Fruit fly (Drosophila melanogaster) whole organism, embryonic: ENCODE results near the gene CG5399.

Experiments
- ATbp ChIP-seq: fragments of 200-800 bp; sonication (Bioruptor generic); optimal IDR thresholded peaks from 2 replicates; lab custom pipeline; 2017; ENCODE audit warnings: missing biosample characterization, mild to moderate bottlenecking, missing genetic modification characterization, missing genetic modification reagents
- Bdp1 ChIP-seq: fragments of 200-800 bp; sonication (Bioruptor generic); optimal IDR thresholded peaks from 3 replicates; lab custom pipeline; 2016; ENCODE audit warnings: missing biosample characterization, missing genetic modification characterization
- BtbVII ChIP-seq: fragments of 200-800 bp; sonication (Bioruptor generic); optimal IDR thresholded peaks from 3 replicates; lab custom pipeline; 2017; ENCODE audit warnings: missing biosample characterization, mild to moderate bottlenecking, missing genetic modification characterization
- Bteb2 ChIP-seq: fragments of 200-800 bp; sonication (Bioruptor generic); optimal IDR thresholded peaks from 2 replicates; lab custom pipeline; 2016; ENCODE audit warnings: missing biosample characterization, missing genetic modification characterization
- CG10147 ChIP-seq: fragments of 200-800 bp; sonication (Bioruptor generic); optimal IDR thresholded peaks from 2 replicates; lab custom pipeline; 2019; ENCODE audit warnings: missing biosample characterization, mild to moderate bottlenecking, missing genetic modification characterization, moderate library complexity
- CG10979 ChIP-seq: fragments of 200-800 bp; sonication (Bioruptor generic); optimal IDR thresholded peaks from 2 replicates; lab custom pipeline; 2018; ENCODE audit warnings: missing biosample characterization, mild to moderate bottlenecking, missing genetic modification characterization, moderate library complexity
- CG11504 ChIP-seq: fragments of 200-800 bp; sonication (Bioruptor generic); optimal IDR thresholded peaks from 3 replicates; lab custom pipeline; 2019; ENCODE audit warnings: missing biosample characterization, mild to moderate bottlenecking, missing genetic modification characterization, moderate library complexity
- CG11696 ChIP-seq: fragments of 200-800 bp; sonication (Bioruptor generic); IDR thresholded peaks from 2 replicates; pipeline ENCODE4 v1.3.6; 2022; ENCODE audit warnings: missing biosample characterization, missing genetic modification characterization
- CG12391 ChIP-seq: fragments of 200-800 bp; sonication (Bioruptor generic); optimal IDR thresholded peaks from 3 replicates; lab custom pipeline; 2018; ENCODE audit warnings: missing biosample characterization, mild to moderate bottlenecking, missing genetic modification characterization, moderate library complexity
- CG12769 ChIP-seq: fragments of 200-800 bp; sonication (Bioruptor generic); optimal IDR thresholded peaks from 2 replicates; lab custom pipeline; 2019; ENCODE audit warnings: missing biosample characterization, mild to moderate bottlenecking, missing genetic modification characterization, moderate library complexity
- CG14710 ChIP-seq: fragments of 200-800 bp; sonication (Bioruptor generic); optimal IDR thresholded peaks from 3 replicates; lab custom pipeline; 2019; ENCODE audit warnings: missing biosample characterization, mild to moderate bottlenecking, missing genetic modification characterization, moderate library complexity
- CG15601 ChIP-seq: fragments of 200-800 bp; sonication (Bioruptor generic); optimal IDR thresholded peaks from 3 replicates; lab custom pipeline; 2019; ENCODE audit warnings: missing biosample characterization, mild to moderate bottlenecking, missing genetic modification characterization, moderate library complexity
- CG15696 ChIP-seq: fragments of 200-800 bp; sonication (Bioruptor generic); optimal IDR thresholded peaks from 2 replicates; lab custom pipeline; 2019; ENCODE audit warnings: missing biosample characterization, mild to moderate bottlenecking, missing genetic modification characterization, moderate library complexity
- CG16813 ChIP-seq: fragments of 200-800 bp; sonication (Bioruptor generic); IDR thresholded peaks from 3 replicates; pipeline ENCODE4 v1.3.6; 2022; ENCODE audit warnings: missing biosample characterization, missing genetic modification characterization; ENCODE audit not compliant: partially characterized antibody
- CG17385 ChIP-seq: fragments of 200-800 bp; sonication (Bioruptor generic); optimal IDR thresholded peaks from 3 replicates; lab custom pipeline; 2018; ENCODE audit warnings: missing biosample characterization, mild to moderate bottlenecking, missing genetic modification characterization
- CG18262 ChIP-seq: fragments of 200-800 bp; optimal IDR thresholded peaks from 3 replicates; lab custom pipeline; 2019; ENCODE audit warnings: missing biosample characterization, mild to moderate bottlenecking, missing genetic modification characterization, moderate library complexity
- CG18599 ChIP-seq: fragments of 200-800 bp; sonication (Bioruptor generic); optimal IDR thresholded peaks from 3 replicates; lab custom pipeline; 2017; ENCODE audit warnings: missing biosample characterization, missing genetic modification characterization, mild to moderate bottlenecking, moderate library complexity, missing genetic modification reagents
- CG2202 ChIP-seq: fragments of 200-800 bp; sonication (Bioruptor generic); optimal IDR thresholded peaks from 2 replicates; lab custom pipeline; 2018; ENCODE audit warnings: missing biosample characterization, mild to moderate bottlenecking, missing genetic modification characterization
- CG30431 ChIP-seq: fragments of 200-800 bp; sonication (Bioruptor generic); optimal IDR thresholded peaks from 2 replicates; lab custom pipeline; 2017; ENCODE audit warnings: missing biosample characterization, missing genetic modification characterization
- CG4360 ChIP-seq: fragments of 200-800 bp; sonication (Bioruptor generic); IDR thresholded peaks from 2 replicates; pipeline ENCODE4 v1.3.6; 2022; ENCODE audit warnings: missing biosample characterization, missing genetic modification characterization
- CHES-1-like ChIP-seq: fragments of 200-800 bp; sonication (Bioruptor generic); optimal IDR thresholded peaks from 2 replicates; lab custom pipeline; 2016; ENCODE audit warnings: missing biosample characterization, missing genetic modification characterization
- D19B ChIP-seq: fragments of 200-800 bp; sonication (Bioruptor generic); optimal IDR thresholded peaks from 2 replicates; lab custom pipeline; 2017; ENCODE audit warnings: missing biosample characterization, mild to moderate bottlenecking, missing genetic modification characterization
- Dbx ChIP-seq: fragments of 200-800 bp; sonication (Bioruptor generic); IDR thresholded peaks from 3 replicates; pipeline ENCODE4 v1.3.6; 2022; ENCODE audit warnings: missing biosample characterization, missing genetic modification characterization
- Dll ChIP-seq: fragments of 200-800 bp; sonication (Bioruptor generic); IDR thresholded peaks from 4 replicates; pipeline ENCODE4 v1.3.6; 2022; ENCODE audit warnings: missing biosample characterization, missing genetic modification characterization; ENCODE audit not compliant: partially characterized antibody
- GATAe ChIP-seq: fragments of 200-800 bp; sonication (Bioruptor generic); conservative IDR thresholded peaks from 2 replicates; pipeline ENCODE4 v1.3.6; 2022; ENCODE audit warnings: missing biosample characterization, missing genetic modification characterization
- H15 ChIP-seq: fragments of 200-800 bp; sonication (Bioruptor generic); IDR thresholded peaks from 3 replicates; pipeline ENCODE4 v1.3.6; 2022; ENCODE audit warnings: missing biosample characterization, missing genetic modification characterization
- Kr ChIP-seq: fragments of 200-800 bp; sonication (Bioruptor generic); optimal IDR thresholded peaks from 2 replicates; lab custom pipeline; 2017; ENCODE audit warnings: missing biosample characterization, mild to moderate bottlenecking, missing genetic modification characterization
- Med ChIP-seq: fragments of 200-800 bp; sonication (Bioruptor generic); peaks from one replicate; lab custom pipeline; 2016; ENCODE audit warnings: missing biosample characterization, missing genetic modification characterization, mild to moderate bottlenecking, inconsistent platforms, moderate library complexity
- Ssrp ChIP-seq: fragments of 200-800 bp; sonication (Bioruptor generic); optimal IDR thresholded peaks from 2 replicates; lab custom pipeline; 2018; ENCODE audit warnings: missing biosample characterization, mild to moderate bottlenecking, missing genetic modification characterization, moderate library complexity
- cato ChIP-seq: fragments of 200-800 bp; sonication (Bioruptor generic); optimal IDR thresholded peaks from 2 replicates; lab custom pipeline; 2016; ENCODE audit warnings: missing biosample characterization, missing genetic modification characterization, borderline replicate concordance
- ci ChIP-seq: fragments of 200-800 bp; sonication (Bioruptor generic); IDR thresholded peaks from 3 replicates; pipeline ENCODE4 v1.3.6; 2022; ENCODE audit warnings: missing biosample characterization, missing genetic modification characterization
- emc ChIP-seq: fragments of 200-800 bp; sonication (Bioruptor generic); optimal IDR thresholded peaks from 2 replicates; lab custom pipeline; 2016; ENCODE audit warnings: missing biosample characterization, missing genetic modification characterization
- fd3F ChIP-seq: fragments of 200-800 bp; sonication (Bioruptor generic); optimal IDR thresholded peaks from 2 replicates; lab custom pipeline; 2018; ENCODE audit warnings: missing biosample characterization, mild to moderate bottlenecking, missing genetic modification characterization, moderate library complexity
- fru ChIP-seq: fragments of >200 bp; optimal IDR thresholded peaks from 2 replicates; lab custom pipeline; 2017
- ftz-f1 ChIP-seq: fragments of 200-800 bp; sonication (Bioruptor generic); optimal IDR thresholded peaks from 2 replicates; lab custom pipeline; 2016; ENCODE audit warnings: missing biosample characterization, missing genetic modification characterization
- gcm ChIP-seq: fragments of 200-800 bp; sonication (Bioruptor generic); optimal IDR thresholded peaks from 2 replicates; lab custom pipeline; 2019; ENCODE audit warnings: missing biosample characterization, mild to moderate bottlenecking, missing genetic modification characterization, moderate library complexity
- hkb ChIP-seq, 2 experiments: fragments of 200-800 bp in 1 of 2; fragments of >200 bp in 1 of 2; sonication (Bioruptor generic) in 1 of 2; IDR thresholded peaks in 1 of 2; optimal IDR thresholded peaks in 1 of 2; 2 replicates each; pipeline versions ENCODE4 v1.3.6 to Lab custom; 2017 to 2022; ENCODE audit warnings: missing biosample characterization in 1 of 2, missing genetic modification characterization in 1 of 2
- lmd ChIP-seq: fragments of 200-800 bp; sonication (Bioruptor generic); IDR thresholded peaks from 2 replicates; pipeline ENCODE4 v1.3.6; 2022; ENCODE audit warnings: missing biosample characterization, missing genetic modification characterization
- luna ChIP-seq: fragments of 200-800 bp; sonication (Bioruptor generic); optimal IDR thresholded peaks from 2 replicates; lab custom pipeline; 2016; ENCODE audit warnings: missing biosample characterization, missing genetic modification characterization
- onecut ChIP-seq: fragments of 200-800 bp; sonication (Bioruptor generic); IDR thresholded peaks from 2 replicates; pipeline ENCODE4 v1.3.6; 2022; ENCODE audit warnings: missing biosample characterization, missing genetic modification characterization
- pan ChIP-seq, 4 experiments: fragments of >200 bp in 3 of 4; fragments of 200-800 bp in 1 of 4; sonication (Bioruptor generic) in 1 of 4; optimal IDR thresholded peaks in 3 of 4; IDR thresholded peaks in 1 of 4; 2 replicates each; pipeline versions ENCODE4 v1.3.6 to Lab custom; 2017 to 2022; ENCODE audit warnings: missing biosample characterization in 2 of 4, missing genetic modification characterization in 2 of 4, mixed read lengths in 1 of 4
- pita ChIP-seq: fragments of 200-800 bp; sonication (Bioruptor generic); optimal IDR thresholded peaks from 2 replicates; lab custom pipeline; 2017; ENCODE audit warnings: missing biosample characterization, mild to moderate bottlenecking, missing genetic modification characterization
- pros ChIP-seq: fragments of 200-800 bp; sonication (Bioruptor generic); optimal IDR thresholded peaks from 3 replicates; lab custom pipeline; 2019; ENCODE audit warnings: missing biosample characterization, mild to moderate bottlenecking, missing genetic modification characterization, moderate library complexity
- scrt ChIP-seq: fragments of 200-800 bp; sonication (Bioruptor generic); optimal IDR thresholded peaks from 2 replicates; lab custom pipeline; 2018; ENCODE audit warnings: missing biosample characterization, mild to moderate bottlenecking, missing genetic modification characterization, moderate library complexity
- sim ChIP-seq: fragments of 200-800 bp; sonication (Bioruptor generic); IDR thresholded peaks from 2 replicates; pipeline ENCODE4 v1.3.6; 2022; ENCODE audit warnings: missing biosample characterization, missing genetic modification characterization
- sima ChIP-seq: fragments of 200-800 bp; sonication (Bioruptor generic); optimal IDR thresholded peaks from 2 replicates; lab custom pipeline; 2016; ENCODE audit warnings: missing biosample characterization, missing genetic modification characterization
- stwl ChIP-seq: fragments of 200-800 bp; sonication (Bioruptor generic); optimal IDR thresholded peaks from 3 replicates; lab custom pipeline; 2018; ENCODE audit warnings: missing biosample characterization, mild to moderate bottlenecking, missing genetic modification characterization, moderate library complexity
- toy ChIP-seq: fragments of 200-800 bp; sonication (Bioruptor generic); IDR thresholded peaks from 2 replicates; pipeline ENCODE4 v1.3.6; 2022; ENCODE audit warnings: missing biosample characterization, missing genetic modification characterization
- twi ChIP-seq: fragments of 200-800 bp; optimal IDR thresholded peaks from 2 replicates; lab custom pipeline; 2019; ENCODE audit warnings: missing biosample characterization, mild to moderate bottlenecking, missing genetic modification characterization, moderate library complexity

CG5399 gene

dm6 chr3R:15666900-15667507, 28.0 kb upstream of the CG5399 start:
- TF ChIP-seq onecut (GFP tag; lab: Robert Waterston, UW) (0 out of 2 replicates have a peak, but pooled peaks have one; percentile 11), pros (GFP tag; lab: Kevin White, UChicago) (no peak), CG10147 (GFP tag; lab: Kevin White, UChicago) (no peak), Bdp1 (GFP tag; lab: Kevin White, UChicago) (no peak), D19B (GFP tag; lab: Kevin White, UChicago) (no peak), pita (GFP tag; lab: Kevin White, UChicago) (no peak), CG18599 (GFP tag; lab: Kevin White, UChicago) (no peak), CHES-1-like (no peak), lmd (no peak), stwl (tag; lab: Kevin White, UChicago) (no peak), CG12769 (no peak), CG4360 (GFP tag; lab: Robert Waterston, UW) (no peak), emc (GFP tag; lab: Kevin White, UChicago) (no peak), luna (GFP tag; lab: Kevin White, UChicago) (no peak), Bteb2 (no peak), cato (GFP tag; lab: Kevin White, UChicago) (no peak), Kr (GFP tag; lab: Kevin White, UChicago) (peak; percentile 0), Dbx (no peak), CG15696 (tag; lab: Kevin White, UChicago) (peak; percentile 60), Med (GFP tag; lab: Kevin White, UChicago) (peak; percentile 73), CG16813 (GFP tag; lab: Robert Waterston, UW) (no peak), toy (GFP tag; lab: Robert Waterston, UW) (no peak), BtbVII (no peak), CG12391 (tag; lab: Kevin White, UChicago) (no peak), Ssrp (tag; lab: Kevin White, UChicago) (no peak), GATAe (GFP tag; lab: Robert Waterston, UW) (no peak), CG18262 (tag; lab: Kevin White, UChicago) (no peak), fd3F (GFP tag; lab: Kevin White, UChicago) (no peak), fru (lab: Kevin White, UChicago) (no peak), CG30431 (GFP tag; lab: Kevin White, UChicago) (no peak), CG14710 (peak; percentile 2), sim (GFP tag; lab: Robert Waterston, UW) (no peak), pan (optimal IDR thresholded peaks at IDR 0.05; lab: Kevin White, UChicago) (no peak), pan (GFP tag; optimal IDR thresholded peaks at IDR 0.05 in 1 of 2, IDR thresholded peaks at IDR 0.05 in 1 of 2) (peak in 1 of 2 experiments; percentile 9), scrt (no peak), ci (GFP tag; lab: Robert Waterston, UW) (peak; percentile 61; the same call in 1 of the 3 replicates), CG15601 (peak; percentile 54), ftz-f1 (no peak), Dll (no peak), CG11504 (tag; lab: Kevin White, UChicago) (no peak), H15 (GFP tag; lab: Robert Waterston, UW) (no peak), CG17385 (no peak), gcm (GFP tag; lab: Kevin White, UChicago) (no peak), CG10979 (tag; lab: Kevin White, UChicago) (no peak), sima (GFP tag; lab: Kevin White, UChicago) (no peak), hkb (optimal IDR thresholded peaks at IDR 0.05; lab: Kevin White, UChicago) (peak; percentile 84), hkb (GFP tag; IDR thresholded peaks at IDR 0.05; lab: Robert Waterston, UW) (no peak), ATbp (GFP tag; lab: Kevin White, UChicago) (peak; percentile 53), CG11696 (GFP tag; lab: Robert Waterston, UW) (no peak), twi (tag; lab: Kevin White, UChicago) (no peak), CG2202 (tag; lab: Kevin White, UChicago) (peak; percentile 23)
